Fruit fly (Drosophila melanogaster) whole organism, wandering third instar larva: ENCODE data around the gene PsGEF.
A peak's percentile ranks its signal among the peaks of the same experiment; 100 is the strongest.

Experiments
- CG32264 ChIP-seq: fragments of 200-800 bp; sonication (Bioruptor generic); optimal IDR thresholded peaks from 2 replicates; lab custom pipeline; 2016; ENCODE audit warnings: missing biosample characterization, missing genetic modification characterization
- CrebA ChIP-seq: fragments of 200-800 bp; sonication (Bioruptor generic); optimal IDR thresholded peaks from 2 replicates; lab custom pipeline; 2016; ENCODE audit warnings: missing biosample characterization, mild to moderate bottlenecking, missing genetic modification characterization, borderline replicate concordance
- Dfd ChIP-seq: fragments of >200 bp; optimal IDR thresholded peaks from 2 replicates; lab custom pipeline; 2017; ENCODE audit warnings: missing biosample characterization, missing genetic modification characterization
- HLH106 ChIP-seq: fragments of 200-800 bp; optimal IDR thresholded peaks from 3 replicates; lab custom pipeline; 2019; ENCODE audit warnings: missing biosample characterization, mild to moderate bottlenecking, missing genetic modification characterization, moderate library complexity
- Hnf4 ChIP-seq: fragments of 200-800 bp; sonication (Bioruptor generic); optimal IDR thresholded peaks from 2 replicates; lab custom pipeline; 2016; ENCODE audit warnings: missing biosample characterization, mild to moderate bottlenecking, missing genetic modification characterization
- Hr78 ChIP-seq: fragments of >200 bp; optimal IDR thresholded peaks from 2 replicates; lab custom pipeline; 2017; ENCODE audit warnings: missing biosample characterization, missing genetic modification characterization
- Jra ChIP-seq: sonication (Bioruptor generic); optimal IDR thresholded peaks from 2 replicates; lab custom pipeline; 2016; ENCODE audit warnings: missing biosample characterization, missing genetic modification characterization
- Mio ChIP-seq: sonication (Bioruptor generic); optimal IDR thresholded peaks from 2 replicates; lab custom pipeline; 2016; ENCODE audit warnings: missing biosample characterization, missing genetic modification characterization
- Myc ChIP-seq: fragments of >200 bp; optimal IDR thresholded peaks from 2 replicates; lab custom pipeline; 2017
- N ChIP-seq: fragments of >200 bp; optimal IDR thresholded peaks from 2 replicates; lab custom pipeline; 2018; ENCODE audit warnings: missing biosample characterization, missing external identifiers, missing genetic modification characterization
- OdsH ChIP-seq: fragments of 200-800 bp; sonication (Bioruptor generic); optimal IDR thresholded peaks from 2 replicates; lab custom pipeline; 2016; ENCODE audit warnings: missing biosample characterization, mild to moderate bottlenecking, missing genetic modification characterization
- Rel ChIP-seq, 2 experiments: fragments of 200-800 bp; sonication (Bioruptor generic) in 1 of 2; optimal IDR thresholded peaks; 2 replicates in 1 of 2; 3 replicates in 1 of 2; lab custom pipeline; 2016 to 2019; ENCODE audit warnings: mild to moderate bottlenecking in 2 of 2, missing biosample characterization in 2 of 2, missing genetic modification characterization in 2 of 2, moderate library complexity in 1 of 2
- Vsx2 ChIP-seq: fragments of 200-300, 225-300 bp; sonication (Bioruptor generic); optimal IDR thresholded peaks from 2 replicates; lab custom pipeline; 2018; ENCODE audit warnings: missing biosample characterization, missing genetic modification characterization; ENCODE audit not compliant: partially characterized antibody
- br ChIP-seq: fragments of 200-800 bp; sonication (Bioruptor generic); optimal IDR thresholded peaks from 2 replicates; lab custom pipeline; 2016; ENCODE audit warnings: missing biosample characterization, missing genetic modification characterization
- brk ChIP-seq: fragments of 200-800 bp; sonication (Bioruptor generic); optimal IDR thresholded peaks from 2 replicates; lab custom pipeline; 2016; ENCODE audit warnings: missing biosample characterization, mild to moderate bottlenecking, missing genetic modification characterization
- dl ChIP-seq, 2 experiments: fragments of 175-275, 200-275 bp in 1 of 2; fragments of 200-275 bp in 1 of 2; sonication (Bioruptor generic); optimal IDR thresholded peaks; lab custom pipeline; 2018; ENCODE audit warnings: mild to moderate bottlenecking in 2 of 2, missing biosample characterization in 2 of 2, missing genetic modification characterization in 2 of 2, moderate library complexity in 2 of 2; ENCODE audit not compliant: partially characterized antibody in 2 of 2, insufficient read depth in 1 of 2
- dmrt93B ChIP-seq: fragments of 200-800 bp; sonication (Bioruptor generic); optimal IDR thresholded peaks from 2 replicates; lab custom pipeline; 2018; ENCODE audit warnings: missing biosample characterization, mild to moderate bottlenecking, missing genetic modification characterization
- dsf ChIP-seq: sonication (Bioruptor generic); optimal IDR thresholded peaks from 2 replicates; lab custom pipeline; 2016; ENCODE audit warnings: missing biosample characterization, missing genetic modification characterization, borderline replicate concordance
- fru ChIP-seq: fragments of 200-800 bp; sonication (Bioruptor generic); optimal IDR thresholded peaks from 3 replicates; lab custom pipeline; 2016; ENCODE audit warnings: missing biosample characterization, mild to moderate bottlenecking, missing genetic modification characterization
- h ChIP-seq: fragments of 200-800 bp; sonication (Bioruptor generic); optimal IDR thresholded peaks from 3 replicates; lab custom pipeline; 2016; ENCODE audit warnings: missing biosample characterization, mild to moderate bottlenecking, missing genetic modification characterization
- jim ChIP-seq: fragments of 175-275, 200-325 bp; sonication (Bioruptor generic); optimal IDR thresholded peaks from 2 replicates; lab custom pipeline; 2016; ENCODE audit warnings: missing biosample characterization, mild to moderate bottlenecking, missing genetic modification characterization
- lola ChIP-seq: fragments of >200 bp; optimal IDR thresholded peaks from 2 replicates; lab custom pipeline; 2017; ENCODE audit warnings: missing biosample characterization, missing genetic modification characterization
- psq ChIP-seq: fragments of 200-800 bp; sonication (Bioruptor generic); optimal IDR thresholded peaks from 3 replicates; lab custom pipeline; 2017; ENCODE audit warnings: missing biosample characterization, mild to moderate bottlenecking, missing genetic modification characterization, moderate library complexity
- rgr ChIP-seq: fragments of 200-800 bp; sonication (Bioruptor generic); optimal IDR thresholded peaks from 3 replicates; lab custom pipeline; 2016; ENCODE audit warnings: missing biosample characterization, mild to moderate bottlenecking, missing genetic modification characterization
- sage ChIP-seq: fragments of 200-800 bp; sonication (Bioruptor generic); optimal IDR thresholded peaks from 2 replicates; lab custom pipeline; 2016; ENCODE audit warnings: missing biosample characterization, mild to moderate bottlenecking, missing genetic modification characterization
- sv ChIP-seq: fragments of 200-800 bp; sonication (Bioruptor generic); optimal IDR thresholded peaks from 3 replicates; lab custom pipeline; 2016; ENCODE audit warnings: missing biosample characterization, missing genetic modification characterization
- usp ChIP-seq: fragments of >200 bp; optimal IDR thresholded peaks from 2 replicates; lab custom pipeline; 2017; ENCODE audit warnings: missing biosample characterization, missing genetic modification characterization
- woc ChIP-seq: sonication (Bioruptor generic); optimal IDR thresholded peaks from 2 replicates; lab custom pipeline; 2016; ENCODE audit warnings: missing biosample characterization, mild to moderate bottlenecking, missing genetic modification characterization

The PsGEF gene

DNA sequence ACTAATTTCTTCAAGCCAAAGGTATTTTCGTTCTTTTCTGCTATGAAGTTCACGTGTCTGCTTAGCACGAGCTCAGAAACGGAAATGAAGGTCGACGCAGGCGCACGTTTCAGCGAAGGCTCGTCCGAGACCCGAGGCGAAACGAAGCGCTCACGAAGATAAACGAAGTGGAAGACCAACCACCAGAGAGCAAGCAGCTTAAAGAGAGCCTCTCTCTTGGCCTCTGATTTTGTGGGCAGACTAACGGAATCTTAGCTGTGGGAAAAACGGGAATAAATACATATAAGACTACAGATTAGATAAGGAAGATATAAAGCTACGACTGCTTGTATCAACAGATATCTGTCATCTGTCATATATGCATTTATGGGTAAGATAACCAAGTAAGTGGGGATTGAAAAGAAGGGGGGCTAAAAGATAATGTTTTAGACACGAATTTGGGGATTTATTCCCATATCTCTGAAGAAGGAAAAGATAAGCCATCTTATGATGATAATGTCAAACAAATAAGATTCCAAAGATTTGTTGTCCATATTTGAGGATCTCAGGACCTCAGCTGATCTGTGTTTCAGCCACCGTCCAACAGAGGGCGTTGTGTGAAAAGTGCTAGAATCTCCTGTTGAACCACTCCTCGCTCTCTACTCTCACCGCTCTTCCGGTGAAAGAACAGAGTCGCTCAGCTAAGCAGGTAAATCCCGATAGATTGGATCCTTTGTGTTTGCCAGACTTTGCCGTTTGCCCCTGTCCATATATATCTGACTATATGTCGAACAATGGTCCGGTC lies at the start of gene PsGEF:
TSS of gene PsGEF (minus strand) at position 86 of the 784 bp plus-strand sequence.
- no peak for TF ChIP-seq OdsH (GFP tag; lab: Kevin White, UChicago)
- no peak for TF ChIP-seq lola
- TF ChIP-seq Jra (GFP tag; lab: Kevin White, UChicago) = no peak
- TF ChIP-seq dmrt93B (GFP tag; lab: Kevin White, UChicago) = no peak
- TF ChIP-seq Rel (GFP tag; optimal IDR thresholded peaks at IDR 0.05; lab: Kevin White, UChicago) = no peak
- no peak for TF ChIP-seq Rel (tag; optimal IDR thresholded peaks at IDR 0.05; lab: Kevin White, UChicago)
- TF ChIP-seq, all 38 proteins: peak for 0

- TF ChIP-seq sage (no peak), Dfd (no peak), Jra (GFP tag; lab: Kevin White, UChicago) (no peak), jim (GFP tag; lab: Kevin White, UChicago) (no peak), psq (GFP tag; lab: Kevin White, UChicago) (no peak), sv (GFP tag; lab: Kevin White, UChicago) (no peak), CrebA (no peak), CG32264 (GFP tag; lab: Kevin White, UChicago) (no peak), Rel (GFP tag; optimal IDR thresholded peaks at IDR 0.05; lab: Kevin White, UChicago) (no peak), Rel (tag; optimal IDR thresholded peaks at IDR 0.05; lab: Kevin White, UChicago) (no peak), Hr78 (GFP tag; lab: Kevin White, UChicago) (no peak)
- TF ChIP-seq, all 38 proteins: peak for 0
These were observed 47.4 kb upstream of the PsGEF start for dm6 chrX:2434913-2435312.

DNA sequence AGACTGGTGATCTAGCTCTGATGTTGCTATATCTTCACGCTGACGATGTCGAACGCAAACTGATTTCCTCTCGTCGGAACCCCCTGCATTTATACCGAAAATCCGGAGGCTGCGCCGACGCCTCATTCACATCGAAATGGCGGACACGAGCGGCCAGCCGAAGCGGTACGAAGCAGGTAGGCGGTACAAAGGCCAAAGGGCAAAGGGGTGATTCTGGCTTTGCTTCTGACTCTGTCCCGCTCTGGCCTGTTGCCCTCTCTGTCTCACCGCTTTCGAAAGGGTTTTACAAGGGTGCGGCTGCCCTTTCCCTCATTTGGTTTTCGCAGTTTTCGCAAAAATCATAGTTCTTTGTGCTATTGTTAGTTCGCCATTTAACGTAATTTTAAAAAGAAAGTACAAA lies 41.4 kb upstream of the PsGEF start, which contains the start of gene gt:
TSS of gene gt (minus strand) at position 65 of the 400 bp plus-strand sequence.
- TF ChIP-seq psq (GFP tag; lab: Kevin White, UChicago) (no peak), h (GFP tag; lab: Kevin White, UChicago) (no peak), Hr78 (GFP tag; lab: Kevin White, UChicago) (no peak), lola (no peak), brk (no peak), sage (no peak), Jra (GFP tag; lab: Kevin White, UChicago) (no peak), rgr (GFP tag; lab: Kevin White, UChicago) (no peak), N (GFP tag; lab: Kevin White, UChicago) (no peak), Vsx2 (GFP tag; lab: Kevin White, UChicago) (no peak), sv (GFP tag; lab: Kevin White, UChicago) (no peak), woc (no peak), CrebA (no peak), br (no peak), usp (GFP tag; lab: Kevin White, UChicago) (no peak), Hnf4 (GFP tag; lab: Kevin White, UChicago) (no peak), CG32264 (GFP tag; lab: Kevin White, UChicago) (no peak), dl (GFP tag; optimal IDR thresholded peaks at IDR 0.05; lab: Kevin White, UChicago; ENCODE audit: insufficient read depth in 1 of 2, partially characterized antibody in 2 of 2) (no peak), HLH106 (tag; lab: Kevin White, UChicago) (no peak), Rel (GFP tag; optimal IDR thresholded peaks at IDR 0.05; lab: Kevin White, UChicago) (no peak), Rel (tag; optimal IDR thresholded peaks at IDR 0.05; lab: Kevin White, UChicago) (no peak)

DNA sequence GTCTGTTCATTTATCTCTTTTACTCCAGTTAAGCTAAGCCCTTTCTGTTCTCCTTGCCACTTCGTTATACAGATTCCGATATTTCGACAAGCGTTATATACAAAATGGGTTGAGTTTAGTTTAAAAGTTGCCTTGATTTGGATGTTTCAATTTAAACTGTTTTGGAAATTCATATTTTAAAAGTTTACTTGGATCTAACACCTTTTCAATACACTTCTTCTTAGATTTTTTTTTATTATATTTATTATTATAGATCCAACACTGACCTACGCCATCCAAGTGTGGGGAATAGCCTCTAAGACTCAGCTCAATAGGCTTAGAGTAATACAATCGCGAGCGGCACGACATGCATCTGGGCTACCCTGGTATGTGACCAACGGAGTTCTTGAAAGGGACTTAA lies 38.3 kb upstream of the PsGEF start, which contains the start of gene CG32797:
TSS of gene CG32797 (minus strand) at position 101 of the 400 bp plus-strand sequence.
- TF ChIP-seq rgr (GFP tag; lab: Kevin White, UChicago) (no peak), brk (no peak), dmrt93B (GFP tag; lab: Kevin White, UChicago) (no peak), sv (GFP tag; lab: Kevin White, UChicago) (no peak), h (GFP tag; lab: Kevin White, UChicago) (no peak), dsf (no peak), dl (GFP tag; optimal IDR thresholded peaks at IDR 0.05; lab: Kevin White, UChicago; ENCODE audit: insufficient read depth in 1 of 2, partially characterized antibody in 2 of 2) (no peak), HLH106 (tag; lab: Kevin White, UChicago) (no peak), lola (no peak), Myc (lab: Kevin White, UChicago) (no peak), Hr78 (GFP tag; lab: Kevin White, UChicago) (no peak), woc (no peak)

DNA sequence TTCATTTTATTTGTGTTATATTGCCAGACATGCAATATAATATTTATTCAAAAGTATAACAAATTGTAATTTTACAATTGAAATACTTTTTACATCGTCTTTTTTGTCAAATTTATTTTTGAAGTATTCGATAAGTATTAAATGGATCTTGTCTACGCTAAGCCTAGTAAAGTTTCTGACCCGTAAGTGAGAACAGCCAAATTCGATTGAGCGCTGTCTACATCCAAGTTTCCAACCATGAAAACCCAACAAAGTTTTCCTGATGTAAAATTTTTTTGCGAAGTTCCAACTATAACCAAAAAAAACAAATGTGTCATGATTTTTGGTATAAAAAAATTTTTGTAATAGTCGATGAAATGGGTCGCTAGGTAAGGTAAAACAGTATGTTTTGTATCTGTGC lies 32.1 kb upstream of the PsGEF start:
- TF ChIP-seq dl (GFP tag; optimal IDR thresholded peaks at IDR 0.05; lab: Kevin White, UChicago; ENCODE audit: insufficient read depth in 1 of 2, partially characterized antibody in 2 of 2) (no peak), fru (GFP tag; lab: Kevin White, UChicago) (no peak), Hr78 (GFP tag; lab: Kevin White, UChicago) (no peak), Myc (lab: Kevin White, UChicago) (peak; percentile 68), Jra (GFP tag; lab: Kevin White, UChicago) (no peak), Mio (GFP tag; lab: Kevin White, UChicago) (no peak), CrebA (no peak), Dfd (no peak), OdsH (GFP tag; lab: Kevin White, UChicago) (no peak)
- TF ChIP-seq, all 38 proteins: peak for 1
